Fruit fly (Drosophila melanogaster) whole organism, prepupa: ENCODE results near the gene CG7840.

Source experiments
- Blimp-1 ChIP-seq: fragments of 200-800 bp; sonication (Bioruptor generic); optimal IDR thresholded peaks from 3 replicates; lab custom pipeline; 2017; ENCODE audit warnings: missing biosample characterization, missing genetic modification characterization, mild to moderate bottlenecking, moderate library complexity, missing genetic modification reagents
- CG10631 ChIP-seq: fragments of 200-800 bp; sonication (Bioruptor generic); optimal IDR thresholded peaks from 2 replicates; lab custom pipeline; 2016; ENCODE audit warnings: missing biosample characterization, missing genetic modification characterization
- CG11762 ChIP-seq: fragments of 200-800 bp; sonication (Bioruptor generic); optimal IDR thresholded peaks from 3 replicates; lab custom pipeline; 2016; ENCODE audit warnings: missing biosample characterization, missing genetic modification characterization; ENCODE audit not compliant: insufficient read depth
- CG11902 ChIP-seq: fragments of 200-800 bp; sonication (Bioruptor generic); optimal IDR thresholded peaks from 3 replicates; lab custom pipeline; 2016; ENCODE audit warnings: missing biosample characterization, missing genetic modification characterization
- CG15336 ChIP-seq: fragments of 200-800 bp; sonication (Bioruptor generic); IDR thresholded peaks from 2 replicates; pipeline ENCODE4 v1.3.6; 2022; ENCODE audit warnings: missing biosample characterization, missing genetic modification characterization
- CG1621 ChIP-seq: fragments of 200-800 bp; sonication (Bioruptor generic); optimal IDR thresholded peaks from 3 replicates; lab custom pipeline; 2018; ENCODE audit warnings: missing biosample characterization, mild to moderate bottlenecking, missing genetic modification characterization
- CG16779 ChIP-seq: fragments of 200-800 bp; sonication (Bioruptor generic); optimal IDR thresholded peaks from 3 replicates; lab custom pipeline; 2017; ENCODE audit warnings: missing biosample characterization, mild to moderate bottlenecking, missing genetic modification characterization
- CG3032 ChIP-seq: fragments of 200-800 bp; optimal IDR thresholded peaks from 2 replicates; lab custom pipeline; 2019; ENCODE audit warnings: missing biosample characterization, mild to moderate bottlenecking, missing genetic modification characterization, moderate library complexity
- CG31627 ChIP-seq: fragments of 200-800 bp; sonication (Bioruptor generic); optimal IDR thresholded peaks from 3 replicates; lab custom pipeline; 2016; ENCODE audit warnings: missing biosample characterization, missing genetic modification characterization
- CG34406 ChIP-seq: fragments of 200-800 bp; sonication (Bioruptor generic); optimal IDR thresholded peaks from 3 replicates; lab custom pipeline; 2016; ENCODE audit warnings: missing biosample characterization, missing genetic modification characterization
- CG3919 ChIP-seq: fragments of 200-800 bp; sonication (Bioruptor generic); optimal IDR thresholded peaks from 3 replicates; lab custom pipeline; 2016; ENCODE audit warnings: missing biosample characterization, missing genetic modification characterization
- CG4318 ChIP-seq: fragments of 200-800 bp; sonication (Bioruptor generic); optimal IDR thresholded peaks from 3 replicates; lab custom pipeline; 2017; ENCODE audit warnings: missing biosample characterization, mild to moderate bottlenecking, missing genetic modification characterization
- CG6163 ChIP-seq: fragments of 200-800 bp; sonication (Bioruptor generic); IDR thresholded peaks from 3 replicates; pipeline ENCODE4 v1.3.6; 2022; ENCODE audit warnings: missing biosample characterization, missing genetic modification characterization
- CG6276 ChIP-seq: fragments of 200-800 bp; sonication (Bioruptor generic); optimal IDR thresholded peaks from 2 replicates; lab custom pipeline; 2017; ENCODE audit warnings: missing biosample characterization, mild to moderate bottlenecking, missing genetic modification characterization
- CG6792 ChIP-seq: fragments of 200-800 bp; sonication (Bioruptor generic); optimal IDR thresholded peaks from 3 replicates; lab custom pipeline; 2016; ENCODE audit warnings: missing biosample characterization, missing genetic modification characterization
- CG6854 ChIP-seq: fragments of 200-800 bp; sonication (Bioruptor generic); optimal IDR thresholded peaks from 2 replicates; lab custom pipeline; 2017; ENCODE audit warnings: missing biosample characterization, mild to moderate bottlenecking, missing genetic modification characterization
- CG7368 ChIP-seq: fragments of 200-800 bp; sonication (Bioruptor generic); optimal IDR thresholded peaks from 3 replicates; lab custom pipeline; 2016; ENCODE audit warnings: missing biosample characterization, missing genetic modification characterization
- CG8119 ChIP-seq: fragments of 200-800 bp; sonication (Bioruptor generic); IDR thresholded peaks from 3 replicates; pipeline ENCODE4 v1.3.6; 2022; ENCODE audit warnings: missing biosample characterization, missing genetic modification characterization
- CG8319 ChIP-seq: fragments of 200-800 bp; sonication (Bioruptor generic); optimal IDR thresholded peaks from 3 replicates; lab custom pipeline; 2016; ENCODE audit warnings: missing biosample characterization, missing genetic modification characterization
- CG8632 ChIP-seq: fragments of 200-800 bp; sonication (Bioruptor generic); optimal IDR thresholded peaks from 3 replicates; lab custom pipeline; 2016; ENCODE audit warnings: missing biosample characterization, missing genetic modification characterization
- Eip78C ChIP-seq: fragments of 200-800 bp; sonication (Bioruptor generic); peaks from one replicate; lab custom pipeline; 2016; ENCODE audit warnings: missing biosample characterization, missing genetic modification characterization
- Eip93F ChIP-seq: fragments of 200-800 bp; sonication (Bioruptor generic); optimal IDR thresholded peaks from 2 replicates; lab custom pipeline; 2016; ENCODE audit warnings: missing biosample characterization, mild to moderate bottlenecking, missing genetic modification characterization
- Ets21C ChIP-seq: fragments of 200-800 bp; sonication (Bioruptor generic); optimal IDR thresholded peaks from 3 replicates; lab custom pipeline; 2016; ENCODE audit warnings: missing biosample characterization, missing genetic modification characterization
- Ets96B ChIP-seq: fragments of 200-800 bp; optimal IDR thresholded peaks from 2 replicates; lab custom pipeline; 2019; ENCODE audit warnings: missing biosample characterization, mild to moderate bottlenecking, missing genetic modification characterization, moderate library complexity
- Gug ChIP-seq: fragments of 200-800 bp; sonication (Bioruptor generic); IDR thresholded peaks from 2 replicates; pipeline ENCODE4 v1.3.6; 2022; ENCODE audit warnings: missing biosample characterization, missing genetic modification characterization
- Hr38 ChIP-seq: sonication (Bioruptor generic); optimal IDR thresholded peaks from 2 replicates; lab custom pipeline; 2016; ENCODE audit warnings: missing biosample characterization, missing genetic modification characterization
- Hr4 ChIP-seq: fragments of 200-800 bp; sonication (Bioruptor generic); optimal IDR thresholded peaks from 3 replicates; lab custom pipeline; 2016; ENCODE audit warnings: missing biosample characterization, missing genetic modification characterization
- Met ChIP-seq: fragments of 200-800 bp; sonication (Bioruptor generic); optimal IDR thresholded peaks from 3 replicates; lab custom pipeline; 2016; ENCODE audit warnings: missing biosample characterization, missing genetic modification characterization
- Smox ChIP-seq: fragments of 200-800 bp; sonication (Bioruptor generic); optimal IDR thresholded peaks from 3 replicates; lab custom pipeline; 2016; ENCODE audit warnings: missing biosample characterization, missing genetic modification characterization
- Sox15 ChIP-seq: fragments of 200-800 bp; sonication (Bioruptor generic); optimal IDR thresholded peaks from 3 replicates; lab custom pipeline; 2016; ENCODE audit warnings: missing biosample characterization, missing genetic modification characterization
- acj6 ChIP-seq: fragments of 200-800 bp; sonication (Bioruptor generic); optimal IDR thresholded peaks from 3 replicates; lab custom pipeline; 2016; ENCODE audit warnings: missing biosample characterization, missing genetic modification characterization
- cyc ChIP-seq: fragments of 200-800 bp; sonication (Bioruptor generic); optimal IDR thresholded peaks from 3 replicates; lab custom pipeline; 2016; ENCODE audit warnings: missing biosample characterization, missing genetic modification characterization
- dsx ChIP-seq: fragments of 200-800 bp; optimal IDR thresholded peaks from 3 replicates; lab custom pipeline; 2019; ENCODE audit warnings: missing biosample characterization, mild to moderate bottlenecking, missing genetic modification characterization, moderate library complexity; ENCODE audit not compliant: poor library complexity, severe bottlenecking
- eg ChIP-seq: fragments of 200-800 bp; sonication (Bioruptor generic); IDR thresholded peaks from 3 replicates; pipeline ENCODE4 v1.3.6; 2022; ENCODE audit warnings: missing biosample characterization, missing genetic modification characterization
- esn ChIP-seq: fragments of 200-800 bp; sonication (Bioruptor generic); optimal IDR thresholded peaks from 2 replicates; lab custom pipeline; 2016; ENCODE audit warnings: missing biosample characterization, mild to moderate bottlenecking, missing genetic modification characterization, moderate library complexity
- fkh ChIP-seq: fragments of 200-800 bp; sonication (Bioruptor generic); optimal IDR thresholded peaks from 3 replicates; lab custom pipeline; 2017; ENCODE audit warnings: missing biosample characterization, mild to moderate bottlenecking, missing genetic modification characterization, moderate library complexity
- net ChIP-seq: fragments of 200-800 bp; sonication (Bioruptor generic); optimal IDR thresholded peaks from 3 replicates; lab custom pipeline; 2016; ENCODE audit warnings: missing biosample characterization, missing genetic modification characterization
- pdm3 ChIP-seq: fragments of 200-800 bp; sonication (Bioruptor generic); optimal IDR thresholded peaks from 3 replicates; lab custom pipeline; 2016; ENCODE audit warnings: missing biosample characterization, missing genetic modification characterization
- salr ChIP-seq, 2 experiments: fragments of 200-800 bp; sonication (Bioruptor generic); optimal IDR thresholded peaks; 3 replicates each; lab custom pipeline; 2016 to 2018; ENCODE audit warnings: missing biosample characterization in 2 of 2, missing genetic modification characterization in 2 of 2, mild to moderate bottlenecking in 1 of 2
- spab ChIP-seq: fragments of 200-800 bp; sonication (Bioruptor generic); optimal IDR thresholded peaks from 2 replicates; lab custom pipeline; 2017; ENCODE audit warnings: missing biosample characterization, mild to moderate bottlenecking, missing genetic modification characterization, missing genetic modification reagents
- ss ChIP-seq, 2 experiments: fragments of 200-800 bp; sonication (Bioruptor generic); optimal IDR thresholded peaks; 2 replicates in 1 of 2; 3 replicates in 1 of 2; lab custom pipeline; 2017 to 2018; ENCODE audit warnings: mild to moderate bottlenecking in 2 of 2, missing biosample characterization in 2 of 2, missing genetic modification characterization in 2 of 2, moderate library complexity in 1 of 2
- svp ChIP-seq: fragments of 200-800 bp; sonication (Bioruptor generic); peaks from one replicate; lab custom pipeline; 2016; ENCODE audit warnings: missing biosample characterization, missing genetic modification characterization

The CG7840 gene

DNA sequence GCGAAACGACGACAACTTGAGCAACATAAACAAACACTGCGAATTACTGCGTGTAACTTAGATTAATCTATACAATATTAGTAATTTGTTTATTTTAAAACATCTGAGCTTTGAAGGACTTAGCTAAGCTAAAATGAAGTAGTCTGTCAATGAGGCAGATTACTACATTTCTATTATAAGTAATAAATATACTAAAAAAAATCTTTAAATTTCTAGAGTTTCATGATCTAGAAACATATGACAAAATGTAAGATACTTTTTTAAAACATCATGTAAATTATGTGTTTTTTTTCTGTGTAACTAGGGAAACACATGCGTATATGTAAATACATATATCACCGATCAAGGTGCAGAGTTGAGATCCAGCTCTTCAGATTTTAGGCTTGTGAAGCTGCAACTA lies 39.2 kb upstream of the CG7840 start (continued):
- TF ChIP-seq CG3919 (GFP tag; lab: Kevin White, UChicago) (peak; percentile 79), CG34406 (GFP tag; lab: Kevin White, UChicago) (peak; percentile 80), CG8319 (GFP tag; lab: Kevin White, UChicago) (peak; percentile 53), esn (GFP tag; lab: Kevin White, UChicago) (peak; percentile 60), salr (GFP tag; optimal IDR thresholded peaks at IDR 0.05; lab: Kevin White, UChicago) (peak in 1 of 2 experiments; percentile 67), Blimp-1 (GFP tag; lab: Kevin White, UChicago) (peak; percentile 12), CG10631 (GFP tag; lab: Kevin White, UChicago) (peak; percentile 81), CG31627 (GFP tag; lab: Kevin White, UChicago) (no peak), Sox15 (peak; percentile 53), Gug (peak; percentile 50; the same call in 1 of the 2 replicates), CG6792 (peak; percentile 66), Ets21C (no peak), acj6 (GFP tag; lab: Kevin White, UChicago) (peak; percentile 49), Eip93F (GFP tag; lab: Kevin White, UChicago) (no peak), spab (GFP tag; lab: Kevin White, UChicago) (peak; percentile 74), cyc (GFP tag; lab: Kevin White, UChicago) (peak; percentile 5), Hr38 (GFP tag; lab: Kevin White, UChicago) (no peak)

DNA sequence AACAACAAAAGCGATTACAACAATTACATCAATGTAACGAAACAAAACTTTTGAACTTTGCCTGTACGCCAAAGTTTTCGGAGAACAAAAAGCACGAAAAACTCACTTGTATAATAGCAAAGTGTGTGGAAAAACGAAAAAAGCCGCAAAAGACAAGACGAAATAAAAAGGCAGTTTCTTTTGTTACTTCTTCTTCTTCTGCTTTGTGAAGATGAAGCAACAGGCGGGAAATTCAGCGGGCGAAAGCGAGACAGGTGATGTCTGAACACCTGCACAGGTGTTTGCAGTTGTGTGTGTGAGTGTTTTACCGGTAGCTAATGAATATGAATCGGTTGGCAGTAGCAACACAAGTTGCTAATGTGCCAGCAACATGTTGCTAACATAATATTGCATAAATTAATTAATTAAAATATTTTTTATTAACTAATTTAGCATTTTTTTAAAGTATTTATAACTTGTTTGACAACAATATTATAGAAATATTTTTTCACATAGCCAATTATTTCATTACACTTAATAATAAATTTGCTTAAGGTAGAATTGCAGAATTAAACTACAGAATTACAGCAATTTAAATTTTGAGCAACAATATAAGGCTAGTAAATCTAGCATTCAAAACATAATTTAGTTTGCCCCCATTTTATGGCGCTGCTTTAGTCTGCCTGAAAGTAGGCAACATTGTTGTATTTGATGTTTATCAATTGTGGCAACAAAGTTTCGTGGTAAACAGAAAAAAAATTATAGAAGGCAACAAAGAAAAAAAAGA lies 38.5 kb upstream of the CG7840 start:
- TF ChIP-seq CG6163 (GFP tag; lab: Robert Waterston, UW) (peak; percentile 39; the same call in 2 of the 3 replicates), CG4318 (GFP tag; lab: Kevin White, UChicago) (no peak), dsx (peak; percentile 14)

DNA sequence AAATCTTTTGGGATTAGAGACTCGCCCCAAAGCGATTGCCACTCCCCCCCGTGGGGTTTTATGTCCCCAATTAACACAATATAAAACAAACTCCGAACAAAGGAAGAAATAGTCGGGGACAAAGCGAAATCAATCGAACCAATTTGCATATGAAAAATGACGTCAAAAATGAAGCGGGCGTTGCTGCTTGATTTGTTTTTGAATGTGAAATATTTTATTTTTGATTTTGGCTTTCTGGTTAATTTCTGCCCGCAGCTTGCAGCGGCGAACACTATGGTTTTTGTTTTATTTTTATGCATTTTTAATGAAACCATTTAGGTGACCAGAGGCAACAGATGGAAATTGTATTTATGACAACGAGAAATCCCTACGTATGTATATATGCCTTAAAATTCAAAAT lies 36.7 kb upstream of the CG7840 start:
- TF ChIP-seq Met (no peak), pdm3 (GFP tag; lab: Kevin White, UChicago) (no peak), CG6276 (no peak), CG8119 (GFP tag; lab: Robert Waterston, UW) (no peak), CG31627 (GFP tag; lab: Kevin White, UChicago) (no peak), CG3919 (GFP tag; lab: Kevin White, UChicago) (no peak), CG6163 (GFP tag; lab: Robert Waterston, UW) (no peak), CG16779 (no peak), fkh (no peak), CG11762 (GFP tag; lab: Kevin White, UChicago) (no peak), Eip78C (GFP tag; lab: Kevin White, UChicago) (no peak), CG34406 (GFP tag; lab: Kevin White, UChicago) (no peak), CG8319 (GFP tag; lab: Kevin White, UChicago) (no peak), CG4318 (GFP tag; lab: Kevin White, UChicago) (no peak), CG11902 (GFP tag; lab: Kevin White, UChicago) (no peak), esn (GFP tag; lab: Kevin White, UChicago) (no peak)

DNA sequence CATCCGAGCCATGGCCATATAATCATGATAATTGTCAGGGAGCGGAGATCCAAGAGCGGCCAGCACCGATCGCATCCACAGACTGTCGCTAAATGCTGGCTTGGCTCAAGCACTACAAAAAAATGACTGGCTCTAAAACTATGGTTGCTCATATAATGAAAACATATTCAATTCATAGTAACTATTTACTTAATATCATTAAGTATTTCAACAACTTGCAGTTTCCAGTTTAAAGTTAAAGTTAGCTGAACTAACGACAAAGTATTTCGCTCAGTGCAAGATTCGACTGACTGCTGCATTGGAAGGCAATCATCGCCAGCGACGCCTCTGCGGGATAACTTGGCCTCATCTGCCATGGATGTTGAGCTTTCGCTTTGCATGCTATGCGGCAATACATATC lies 34.5 kb upstream of the CG7840 start:
- TF ChIP-seq dsx (peak; percentile 33), CG6276 (peak; percentile 57), CG1621 (tag; lab: Kevin White, UChicago) (peak; percentile 63), Sox15 (no peak), CG6854 (GFP tag; lab: Kevin White, UChicago) (no peak), CG4318 (GFP tag; lab: Kevin White, UChicago) (peak; percentile 17), ss (GFP tag; optimal IDR thresholded peaks at IDR 0.05; lab: Kevin White, UChicago) (peak; percentile 5 to 58), spab (GFP tag; lab: Kevin White, UChicago) (peak; percentile 63), CG16779 (peak; percentile 49), CG3919 (GFP tag; lab: Kevin White, UChicago) (peak; percentile 65), Smox (GFP tag; lab: Kevin White, UChicago) (no peak), CG15336 (peak; percentile 92), svp (GFP tag; lab: Kevin White, UChicago) (peak; percentile 43), net (GFP tag; lab: Kevin White, UChicago) (peak; percentile 63), CG8632 (GFP tag; lab: Kevin White, UChicago) (peak; percentile 31), Hr4 (GFP tag; lab: Kevin White, UChicago) (peak; percentile 67), CG11762 (GFP tag; lab: Kevin White, UChicago) (no peak), eg (GFP tag; lab: Robert Waterston, UW) (peak; percentile 82), CG10631 (GFP tag; lab: Kevin White, UChicago) (peak; percentile 72), Ets96B (tag; lab: Kevin White, UChicago) (peak; percentile 59), pdm3 (GFP tag; lab: Kevin White, UChicago) (peak; percentile 60), salr (GFP tag; optimal IDR thresholded peaks at IDR 0.05; lab: Kevin White, UChicago) (peak; percentile 29 to 53), CG7368 (peak; percentile 41), esn (GFP tag; lab: Kevin White, UChicago) (peak; percentile 37), CG3032 (tag; lab: Kevin White, UChicago) (peak; percentile 44)
